Fruit fly (Drosophila melanogaster) whole organism, embryonic: ENCODE results near the gene lqfR.

ENCODE experiments used
- Adf1 ChIP-seq: fragments of 200-800 bp; sonication (Bioruptor generic); IDR thresholded peaks from 2 replicates; pipeline ENCODE4 v1.3.6; 2022; ENCODE audit warnings: missing biosample characterization, missing genetic modification characterization
- CG12391 ChIP-seq: fragments of 200-800 bp; sonication (Bioruptor generic); optimal IDR thresholded peaks from 3 replicates; lab custom pipeline; 2018; ENCODE audit warnings: missing biosample characterization, mild to moderate bottlenecking, missing genetic modification characterization, moderate library complexity
- CG12769 ChIP-seq: fragments of 200-800 bp; sonication (Bioruptor generic); optimal IDR thresholded peaks from 2 replicates; lab custom pipeline; 2019; ENCODE audit warnings: missing biosample characterization, mild to moderate bottlenecking, missing genetic modification characterization, moderate library complexity
- CG16779 ChIP-seq: fragments of 200-800 bp; sonication (Bioruptor generic); IDR thresholded peaks from 2 replicates; pipeline ENCODE4 v1.3.6; 2022; ENCODE audit warnings: missing biosample characterization, missing genetic modification characterization
- CG17186 ChIP-seq: fragments of 200-800 bp; sonication (Bioruptor generic); optimal IDR thresholded peaks from 3 replicates; lab custom pipeline; 2017; ENCODE audit warnings: missing biosample characterization, missing genetic modification reagents, missing genetic modification characterization
- CG42726 ChIP-seq: fragments of 200-800 bp; sonication (Bioruptor generic); IDR thresholded peaks from 2 replicates; pipeline ENCODE4 v1.3.6; 2022; ENCODE audit warnings: missing biosample characterization, missing genetic modification characterization; ENCODE audit not compliant: partially characterized antibody
- CG7987 ChIP-seq: fragments of 200-800 bp; sonication (Bioruptor generic); optimal IDR thresholded peaks from 2 replicates; lab custom pipeline; 2018; ENCODE audit warnings: missing biosample characterization, mild to moderate bottlenecking, missing genetic modification characterization, moderate library complexity
- CG9876 ChIP-seq: fragments of 200-800 bp; sonication (Bioruptor generic); optimal IDR thresholded peaks from 2 replicates; lab custom pipeline; 2016; ENCODE audit warnings: missing biosample characterization, missing genetic modification characterization
- CG9932 ChIP-seq: fragments of 200-800 bp; sonication (Bioruptor generic); IDR thresholded peaks from 2 replicates; pipeline ENCODE4 v1.3.6; 2022; ENCODE audit warnings: missing biosample characterization, missing genetic modification characterization
- Doc2 ChIP-seq: fragments of 200-800 bp; sonication (Bioruptor generic); IDR thresholded peaks from 2 replicates; pipeline ENCODE4 v1.3.6; 2022; ENCODE audit warnings: missing biosample characterization, missing genetic modification characterization
- Eip74EF ChIP-seq, 2 experiments: fragments of 200-800 bp in 1 of 2; fragments of >200 bp in 1 of 2; sonication (Bioruptor generic) in 1 of 2; optimal IDR thresholded peaks; 2 replicates each; lab custom pipeline; 2017 to 2019; ENCODE audit warnings: missing biosample characterization in 2 of 2, missing genetic modification characterization in 2 of 2, mild to moderate bottlenecking in 1 of 2, moderate library complexity in 1 of 2
- Fer1 ChIP-seq: fragments of 200-800 bp; sonication (Bioruptor generic); optimal IDR thresholded peaks from 2 replicates; lab custom pipeline; 2017; ENCODE audit warnings: missing biosample characterization, mild to moderate bottlenecking, missing genetic modification characterization
- Fer2 ChIP-seq: fragments of 200-800 bp; sonication (Bioruptor generic); optimal IDR thresholded peaks from 2 replicates; lab custom pipeline; 2018; ENCODE audit warnings: missing biosample characterization, mild to moderate bottlenecking, missing genetic modification characterization, moderate library complexity
- HLH3B ChIP-seq: fragments of 200-800 bp; sonication (Bioruptor generic); IDR thresholded peaks from 2 replicates; pipeline ENCODE4 v1.3.6; 2022; ENCODE audit warnings: missing biosample characterization, missing genetic modification characterization
- HLH4C ChIP-seq: fragments of 200-800 bp; sonication (Bioruptor generic); IDR thresholded peaks from 3 replicates; pipeline ENCODE4 v1.3.6; 2022; ENCODE audit warnings: missing biosample characterization, missing genetic modification characterization; ENCODE audit not compliant: partially characterized antibody
- Nf-YC ChIP-seq: fragments of 200-800 bp; optimal IDR thresholded peaks from 3 replicates; lab custom pipeline; 2019; ENCODE audit warnings: missing biosample characterization, mild to moderate bottlenecking, missing genetic modification characterization, moderate library complexity
- PHDP ChIP-seq: fragments of 200-800 bp; sonication (Bioruptor generic); optimal IDR thresholded peaks from 3 replicates; lab custom pipeline; 2018; ENCODE audit warnings: missing biosample characterization, mild to moderate bottlenecking, missing genetic modification characterization, moderate library complexity
- Sry-β ChIP-seq: fragments of 200-800 bp; sonication (Bioruptor generic); optimal IDR thresholded peaks from 2 replicates; lab custom pipeline; 2018; ENCODE audit warnings: missing biosample characterization, mild to moderate bottlenecking, missing genetic modification characterization, moderate library complexity
- Ssrp ChIP-seq: fragments of 200-800 bp; sonication (Bioruptor generic); optimal IDR thresholded peaks from 2 replicates; lab custom pipeline; 2018; ENCODE audit warnings: missing biosample characterization, mild to moderate bottlenecking, missing genetic modification characterization, moderate library complexity
- bigmax ChIP-seq: fragments of 200-800 bp; sonication (Bioruptor generic); optimal IDR thresholded peaks from 2 replicates; lab custom pipeline; 2018; ENCODE audit warnings: missing biosample characterization, mild to moderate bottlenecking, missing genetic modification characterization
- br ChIP-seq: fragments of >200 bp; optimal IDR thresholded peaks from 2 replicates; lab custom pipeline; 2017
- chinmo ChIP-seq: fragments of 200-800 bp; sonication (Bioruptor generic); IDR thresholded peaks from 4 replicates; pipeline ENCODE4 v1.3.6; 2022; ENCODE audit warnings: missing biosample characterization, missing genetic modification characterization; ENCODE audit not compliant: partially characterized antibody
- cwo ChIP-seq: fragments of 200-800 bp; sonication (Bioruptor generic); optimal IDR thresholded peaks from 3 replicates; lab custom pipeline; 2017; ENCODE audit warnings: missing biosample characterization, missing genetic modification characterization, mild to moderate bottlenecking, moderate library complexity, missing genetic modification reagents
- dysf ChIP-seq: fragments of 200-800 bp; sonication (Bioruptor generic); IDR thresholded peaks from 3 replicates; pipeline ENCODE4 v1.3.6; 2022; ENCODE audit warnings: missing biosample characterization, missing genetic modification characterization
- exex ChIP-seq: fragments of 200-800 bp; sonication (Bioruptor generic); optimal IDR thresholded peaks from 4 replicates; lab custom pipeline; 2018; ENCODE audit warnings: missing biosample characterization, mild to moderate bottlenecking, missing genetic modification characterization, moderate library complexity
- ftz-f1 ChIP-seq: fragments of 200-800 bp; sonication (Bioruptor generic); optimal IDR thresholded peaks from 2 replicates; lab custom pipeline; 2016; ENCODE audit warnings: missing biosample characterization, missing genetic modification characterization
- fu2 ChIP-seq: fragments of 200-800 bp; sonication (Bioruptor generic); optimal IDR thresholded peaks from 2 replicates; lab custom pipeline; 2016; ENCODE audit warnings: missing biosample characterization, missing genetic modification characterization
- grn ChIP-seq: fragments of 200-800 bp; sonication (Bioruptor generic); optimal IDR thresholded peaks from 3 replicates; lab custom pipeline; 2017; ENCODE audit warnings: missing biosample characterization, missing genetic modification characterization
- hb ChIP-seq: fragments of 200-800 bp; sonication (Bioruptor generic); IDR thresholded peaks from 3 replicates; pipeline ENCODE4 v1.3.6; 2022; ENCODE audit warnings: missing biosample characterization, missing genetic modification characterization; ENCODE audit not compliant: partially characterized antibody
- jigr1 ChIP-seq: fragments of 200-800 bp; sonication (Bioruptor generic); IDR thresholded peaks from 3 replicates; pipeline ENCODE4 v1.3.6; 2022; ENCODE audit warnings: missing biosample characterization, missing genetic modification characterization
- jumu ChIP-seq: fragments of 200-800 bp; sonication (Bioruptor generic); optimal IDR thresholded peaks from 3 replicates; lab custom pipeline; 2016; ENCODE audit warnings: missing biosample characterization, missing genetic modification characterization
- kni ChIP-seq: fragments of 200-800 bp; sonication (Bioruptor generic); optimal IDR thresholded peaks from 3 replicates; lab custom pipeline; 2017; ENCODE audit warnings: mild to moderate bottlenecking, missing biosample characterization, missing genetic modification reagents, missing genetic modification characterization
- lab ChIP-seq: fragments of 200-800 bp; sonication (Bioruptor generic); optimal IDR thresholded peaks from 3 replicates; lab custom pipeline; 2017; ENCODE audit warnings: missing biosample characterization, missing genetic modification characterization, mild to moderate bottlenecking, moderate library complexity, missing genetic modification reagents
- mam ChIP-seq: fragments of 200-800 bp; sonication (Bioruptor generic); optimal IDR thresholded peaks from 3 replicates; lab custom pipeline; 2016; ENCODE audit warnings: missing biosample characterization, missing genetic modification characterization
- mirr ChIP-seq: fragments of 200-800 bp; sonication (Bioruptor generic); optimal IDR thresholded peaks from 3 replicates; lab custom pipeline; 2018; ENCODE audit warnings: missing biosample characterization, mild to moderate bottlenecking, missing genetic modification characterization
- nerfin-2 ChIP-seq: fragments of 200-800 bp; sonication (Bioruptor generic); IDR thresholded peaks from 2 replicates; pipeline ENCODE4 v1.3.6; 2022; ENCODE audit warnings: missing biosample characterization, missing genetic modification characterization; ENCODE audit not compliant: partially characterized antibody
- oc ChIP-seq: fragments of 200-800 bp; sonication (Bioruptor generic); optimal IDR thresholded peaks from 2 replicates; lab custom pipeline; 2018; ENCODE audit warnings: missing biosample characterization, mild to moderate bottlenecking, missing genetic modification characterization, moderate library complexity
- peb ChIP-seq: fragments of 200-800 bp; sonication (Bioruptor generic); IDR thresholded peaks from 2 replicates; pipeline ENCODE4 v1.3.6; 2022; ENCODE audit warnings: missing biosample characterization, missing genetic modification characterization
- pfk ChIP-seq: fragments of 200-800 bp; sonication (Bioruptor generic); optimal IDR thresholded peaks from 2 replicates; lab custom pipeline; 2018; ENCODE audit warnings: missing biosample characterization, mild to moderate bottlenecking, missing genetic modification characterization, moderate library complexity
- sens ChIP-seq: fragments of 200-800 bp; sonication (Bioruptor generic); peaks from one replicate; lab custom pipeline; 2016; ENCODE audit warnings: missing biosample characterization, missing genetic modification characterization
- sr ChIP-seq: fragments of 200-800 bp; sonication (Bioruptor generic); IDR thresholded peaks from 3 replicates; pipeline ENCODE4 v1.3.6; 2022; ENCODE audit warnings: missing biosample characterization, missing genetic modification characterization
- stc ChIP-seq: fragments of 200-800 bp; sonication (Bioruptor generic); IDR thresholded peaks from 2 replicates; pipeline ENCODE4 v1.3.6; 2022; ENCODE audit warnings: missing biosample characterization, missing genetic modification characterization
- sug ChIP-seq: fragments of 200-800 bp; optimal IDR thresholded peaks from 2 replicates; lab custom pipeline; 2019; ENCODE audit warnings: missing biosample characterization, mild to moderate bottlenecking, missing genetic modification characterization, moderate library complexity
- vvl ChIP-seq: fragments of 200-800 bp; sonication (Bioruptor generic); IDR thresholded peaks from 2 replicates; pipeline ENCODE4 v1.3.6; 2022; ENCODE audit warnings: missing biosample characterization, missing genetic modification characterization
- yki ChIP-seq: fragments of >200 bp; optimal IDR thresholded peaks from 3 replicates; lab custom pipeline; 2018

lqfR gene

DNA sequence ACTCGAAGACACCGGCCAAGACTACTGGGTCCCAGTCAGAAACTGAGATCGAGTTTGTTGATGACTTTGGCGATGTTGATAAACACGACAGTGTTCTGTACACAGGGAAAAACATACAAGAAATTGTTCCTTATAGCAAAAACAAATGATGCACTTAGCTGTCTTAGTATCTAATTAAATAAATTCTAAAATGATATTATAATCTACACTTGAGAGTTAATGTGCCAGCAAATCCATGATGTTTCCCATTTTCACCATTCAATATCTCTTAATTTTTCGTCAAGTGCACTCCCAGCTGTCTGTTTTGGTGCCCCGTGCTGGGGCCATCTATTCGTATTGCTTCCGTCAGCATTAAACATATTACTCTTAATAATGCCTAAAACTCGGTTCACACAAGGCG, 10.9 kb upstream of the lqfR start (continued):
- TF ChIP-seq CG7987 (GFP tag; lab: Kevin White, UChicago) (no peak), sr (GFP tag; lab: Robert Waterston, UW) (no peak), jumu (GFP tag; lab: Kevin White, UChicago) (no peak)

DNA sequence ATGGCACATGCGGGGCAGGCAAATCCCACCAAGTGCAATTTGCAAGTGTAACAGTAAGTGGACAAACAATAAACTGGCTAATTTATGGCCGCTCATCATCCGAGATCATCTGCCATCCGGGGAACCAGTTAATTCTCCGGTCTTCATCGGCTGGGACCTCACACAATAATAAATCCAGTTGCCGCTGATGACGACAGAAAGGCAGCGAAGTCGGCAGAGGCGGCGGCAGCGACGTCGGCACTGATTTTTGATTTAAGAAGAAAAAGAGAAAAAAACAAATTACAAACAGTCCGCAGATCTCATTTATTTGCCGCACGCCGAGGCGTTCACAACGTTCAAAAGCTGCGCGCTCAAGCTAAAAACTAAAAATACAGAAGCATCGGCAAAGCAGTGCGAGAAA, 8.7 kb upstream of the lqfR start, which contains the start of gene CG13856:
CG13856 (plus strand) TSS at position 301 of the 400 bp plus-strand sequence.
- TF ChIP-seq Adf1 (GFP tag; lab: Robert Waterston, UW) (peak; percentile 17; the same call in 1 of the 2 replicates), Eip74EF (GFP tag; optimal IDR thresholded peaks at IDR 0.05; lab: Kevin White, UChicago) (no peak)

DNA sequence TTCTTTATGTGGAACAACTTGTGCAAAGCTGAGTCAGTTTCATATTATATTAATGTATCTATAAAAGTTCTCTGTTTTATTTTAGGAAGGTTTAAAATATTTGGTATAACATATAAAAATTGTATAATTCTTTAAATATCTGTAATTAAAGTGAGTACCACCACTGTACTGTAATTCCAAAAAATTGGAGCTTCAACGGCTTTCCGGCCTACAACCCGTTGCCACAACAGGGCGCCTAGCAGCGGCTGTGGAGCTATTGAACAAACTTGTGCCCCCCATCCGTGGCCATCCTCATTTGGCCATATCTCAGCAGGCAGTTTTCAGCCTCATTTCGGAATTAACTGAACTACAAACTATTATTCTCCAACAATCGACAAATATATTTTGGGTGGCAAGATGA, 5.5 kb upstream of the lqfR start, which contains the start of gene CG13855:
CG13855 (plus strand) TSS at position 301 of the 400 bp plus-strand sequence.
- TF ChIP-seq dysf: no peak
- TF ChIP-seq Fer2 (tag; lab: Kevin White, UChicago): no peak
- no peak for TF ChIP-seq oc (tag; lab: Kevin White, UChicago)
- TF ChIP-seq hb: no peak
- TF ChIP-seq CG12391 (tag; lab: Kevin White, UChicago): no peak
- TF ChIP-seq Nf-YC: no peak
- TF ChIP-seq Ssrp (tag; lab: Kevin White, UChicago): no peak
- no peak for TF ChIP-seq yki (lab: Kevin White, UChicago)
- TF ChIP-seq vvl (GFP tag; lab: Robert Waterston, UW): no peak
- TF ChIP-seq nerfin-2 (GFP tag; lab: Robert Waterston, UW): no peak
- TF ChIP-seq CG17186: no peak
- no peak for TF ChIP-seq HLH3B (GFP tag; lab: Robert Waterston, UW)

DNA sequence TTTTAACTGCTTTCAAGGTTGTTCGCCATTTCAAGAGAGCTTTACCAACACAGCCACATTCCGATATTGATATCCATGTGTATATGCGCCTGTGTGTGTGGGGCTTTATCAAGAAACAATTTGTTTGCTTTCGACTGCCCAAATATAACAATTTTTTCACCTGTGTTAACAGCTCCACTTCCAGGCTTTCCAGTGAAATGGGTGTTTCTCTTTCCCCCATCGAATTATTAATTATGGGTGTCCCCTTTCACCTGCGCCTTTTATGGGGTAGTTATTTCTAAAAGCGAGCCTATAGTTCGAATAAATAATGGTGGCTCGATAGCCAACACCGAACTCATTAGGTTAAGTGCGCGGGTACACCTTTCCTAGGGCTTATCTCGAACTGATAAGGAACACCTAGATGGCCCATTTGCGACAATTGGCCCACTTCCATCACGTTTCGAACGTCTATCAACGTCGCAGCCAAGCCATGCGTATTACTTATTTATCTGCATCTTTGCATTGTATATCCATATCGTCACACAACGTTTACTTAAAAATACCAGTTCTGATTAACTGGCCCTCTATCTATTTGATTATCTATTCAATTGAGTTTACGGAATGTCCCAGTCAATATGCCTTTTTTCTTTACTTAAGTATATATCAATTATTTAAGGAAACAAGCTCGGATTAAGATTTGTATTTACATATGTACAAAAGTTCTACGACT, 932 bp downstream of the lqfR start:
- TF ChIP-seq ftz-f1: peak; percentile 87
- TF ChIP-seq bigmax: peak; percentile 25
- no peak for TF ChIP-seq jigr1 (GFP tag; lab: Robert Waterston, UW)
- no peak for TF ChIP-seq peb
- TF ChIP-seq PHDP (tag; lab: Kevin White, UChicago): peak; percentile 6
- no peak for TF ChIP-seq fu2 (GFP tag; lab: Kevin White, UChicago)
- peak; percentile 35 for TF ChIP-seq Fer1 (GFP tag; lab: Kevin White, UChicago)
- TF ChIP-seq CG9876: no peak
- no peak for TF ChIP-seq stc (GFP tag; lab: Robert Waterston, UW)
- peak; percentile 19; the same call in 1 of the 2 replicates for TF ChIP-seq CG9932 (GFP tag; lab: Robert Waterston, UW)
- peak; percentile 58 for TF ChIP-seq sug
- no peak for TF ChIP-seq CG42726
- peak; percentile 88 for TF ChIP-seq pfk (GFP tag; lab: Kevin White, UChicago)
- TF ChIP-seq Sry-β (GFP tag; lab: Kevin White, UChicago): no peak
- TF ChIP-seq lab (GFP tag; lab: Kevin White, UChicago): peak; percentile 50
- TF ChIP-seq CG16779 (GFP tag; lab: Robert Waterston, UW): peak; percentile 23; the same call in 1 of the 2 replicates
- peak; percentile 5 for TF ChIP-seq kni (GFP tag; lab: Kevin White, UChicago)
- no peak for TF ChIP-seq br (lab: Kevin White, UChicago)
- TF ChIP-seq cwo (GFP tag; lab: Kevin White, UChicago): peak; percentile 59
- peak; percentile 91 for TF ChIP-seq exex
- 0 out of 3 replicates have a peak, but pooled peaks have one; percentile 8 for TF ChIP-seq HLH4C
- peak; percentile 72 for TF ChIP-seq sens (GFP tag; lab: Kevin White, UChicago)
- TF ChIP-seq grn (GFP tag; lab: Kevin White, UChicago): peak; percentile 58
- peak; percentile 18 for TF ChIP-seq CG12769 (tag; lab: Kevin White, UChicago)
- no peak for TF ChIP-seq Doc2 (GFP tag; lab: Robert Waterston, UW)
- TF ChIP-seq mam (GFP tag; lab: Kevin White, UChicago): no peak
- TF ChIP-seq mirr (GFP tag; lab: Kevin White, UChicago): peak; percentile 91
- peak; percentile 52; the same call in 1 of the 4 replicates for TF ChIP-seq chinmo
